Worm (Caenorhabditis elegans) whole organism, early embryonic: ENCODE measurements around the gene egrh-1.

Source experiments
- B0310.2 ChIP-seq: sonication (generic microtip); optimal IDR thresholded peaks from 2 replicates; lab custom pipeline; 2016; ENCODE audit warnings: mild to moderate bottlenecking, missing genetic modification characterization, missing compliant biosample characterization
- F13C5.2 ChIP-seq: sonication (generic microtip); optimal IDR thresholded peaks from 2 replicates; lab custom pipeline; 2017; ENCODE audit warnings: mild to moderate bottlenecking, missing genetic modification characterization, inconsistent platforms, missing compliant biosample characterization
- aly-1 ChIP-seq: sonication (generic microtip); optimal IDR thresholded peaks from 2 replicates; lab custom pipeline; 2016; ENCODE audit warnings: missing genetic modification characterization, missing compliant biosample characterization
- ama-1 ChIP-seq: fragments of 150-350 bp; optimal IDR thresholded peaks from 2 replicates; lab custom pipeline; 2014
- ceh-13 ChIP-seq: fragments of 200-800 bp; sonication (Bioruptor generic); optimal IDR thresholded peaks from 2 replicates; lab custom pipeline; 2018; ENCODE audit warnings: mild to moderate bottlenecking, missing genetic modification characterization, missing compliant biosample characterization
- ceh-36 ChIP-seq: sonication (generic microtip); optimal IDR thresholded peaks from 2 replicates; lab custom pipeline; 2016; ENCODE audit warnings: missing genetic modification characterization, inconsistent platforms, missing compliant biosample characterization
- ets-7 ChIP-seq: sonication (generic microtip); optimal IDR thresholded peaks from 2 replicates; lab custom pipeline; 2016; ENCODE audit warnings: missing genotype, missing genetic modification characterization, missing compliant biosample characterization
- flt-1 ChIP-seq: fragments of 200-800 bp; sonication (Bioruptor generic); IDR thresholded peaks from 2 replicates; pipeline ENCODE4 v1.3.6; 2022; ENCODE audit warnings: missing genetic modification characterization, missing compliant biosample characterization
- hmbx-1 ChIP-seq: sonication (generic microtip); optimal IDR thresholded peaks from 2 replicates; lab custom pipeline; 2016; ENCODE audit warnings: mild to moderate bottlenecking, missing genetic modification characterization, missing compliant biosample characterization
- hmg-4 ChIP-seq: fragments of 200-800 bp; sonication (Bioruptor generic); optimal IDR thresholded peaks from 2 replicates; lab custom pipeline; 2018; ENCODE audit warnings: mild to moderate bottlenecking, missing genetic modification characterization, missing compliant biosample characterization
- hnd-1 ChIP-seq: sonication (generic microtip); optimal IDR thresholded peaks from 2 replicates; lab custom pipeline; 2016; ENCODE audit warnings: missing genetic modification characterization, missing compliant biosample characterization
- pes-1 ChIP-seq: fragments of 200-800 bp; sonication (Bioruptor generic); IDR thresholded peaks from 2 replicates; pipeline ENCODE4 v1.3.6; 2022; ENCODE audit warnings: missing genetic modification reagents, missing genetic modification characterization, missing compliant biosample characterization
- scrt-1 ChIP-seq: fragments of 200-800 bp; sonication (Bioruptor generic); IDR thresholded peaks from 2 replicates; pipeline ENCODE4 v1.3.6; 2022; ENCODE audit warnings: missing genetic modification characterization, missing compliant biosample characterization
- sea-1 ChIP-seq: fragments of 200-800 bp; sonication (Bioruptor generic); conservative IDR thresholded peaks from 2 replicates; pipeline ENCODE4 v1.3.6; 2022; ENCODE audit warnings: missing genetic modification characterization, missing compliant biosample characterization
- tbx-11 ChIP-seq: fragments of 200-800 bp; sonication (Bioruptor generic); IDR thresholded peaks from 2 replicates; pipeline ENCODE4 v1.3.6; 2022; ENCODE audit warnings: missing genetic modification characterization, missing compliant biosample characterization
- tbx-37 ChIP-seq: fragments of 200-800 bp; sonication (Bioruptor generic); conservative IDR thresholded peaks from 2 replicates; pipeline ENCODE4 v1.3.6; 2022; ENCODE audit warnings: missing genetic modification reagents, missing genetic modification characterization, missing compliant biosample characterization
- tra-4 ChIP-seq: sonication (generic microtip); optimal IDR thresholded peaks from 2 replicates; lab custom pipeline; 2017; ENCODE audit warnings: missing genetic modification characterization, missing compliant biosample characterization

egrh-1 gene

ce11 chrX:14845637-14846036 lies at the start of gene egrh-1:
egrh-1 (plus strand) TSS chrX:14845937.
- TF ChIP-seq F13C5.2 (tag; lab: Kevin White, UChicago) (no peak), tra-4 (tag; lab: Kevin White, UChicago) (no peak), hmbx-1 (tag; lab: Kevin White, UChicago) (no peak), hmg-4 (GFP tag; lab: Kevin White, UChicago) (no peak), pes-1 (GFP tag; lab: Robert Waterston, UW) (no peak), B0310.2 (tag; lab: Kevin White, UChicago) (no peak), tbx-37 (no peak), hnd-1 (tag; lab: Kevin White, UChicago) (no peak), scrt-1 (GFP tag; lab: Robert Waterston, UW) (no peak), sea-1 (GFP tag; lab: Robert Waterston, UW) (no peak), tbx-11 (GFP tag; lab: Robert Waterston, UW) (no peak), aly-1 (tag; lab: Kevin White, UChicago) (no peak), flt-1 (GFP tag; lab: Robert Waterston, UW) (no peak), ceh-36 (tag; lab: Kevin White, UChicago) (no peak), ama-1 (lab: Kevin White, UChicago) (no peak), ets-7 (tag; lab: Kevin White, UChicago) (no peak), ceh-13 (GFP tag; lab: Kevin White, UChicago) (no peak)

DNA sequence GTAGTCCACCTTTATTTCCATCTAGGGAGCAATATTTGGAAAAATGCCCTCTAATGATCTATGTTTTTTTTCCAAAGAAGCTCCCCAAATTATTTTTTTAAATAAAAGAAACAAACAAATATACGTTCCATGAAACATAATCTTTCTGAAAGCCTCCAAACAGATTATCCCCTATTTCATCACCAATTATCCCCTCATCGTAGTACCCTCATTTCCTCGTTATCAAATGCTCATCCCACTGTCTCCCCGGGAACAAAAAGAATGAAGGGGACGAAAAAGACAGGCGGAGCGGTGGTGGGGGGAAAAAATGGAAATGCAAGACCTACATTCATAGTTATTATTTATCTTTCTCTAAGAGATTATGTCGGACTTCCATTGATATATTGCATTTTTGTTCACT lies 48.3 kb upstream of the egrh-1 start:
- no peak for TF ChIP-seq ceh-13 (GFP tag; lab: Kevin White, UChicago)
- TF ChIP-seq tra-4 (tag; lab: Kevin White, UChicago) = no peak
- TF ChIP-seq tbx-37 = no peak
- no peak for TF ChIP-seq ceh-36 (tag; lab: Kevin White, UChicago)
- TF ChIP-seq aly-1 (tag; lab: Kevin White, UChicago) = no peak
- no peak for TF ChIP-seq ama-1 (lab: Kevin White, UChicago)
- no peak for TF ChIP-seq B0310.2 (tag; lab: Kevin White, UChicago)
- TF ChIP-seq scrt-1 (GFP tag; lab: Robert Waterston, UW) = no peak
- no peak for TF ChIP-seq hnd-1 (tag; lab: Kevin White, UChicago)
- no peak for TF ChIP-seq pes-1 (GFP tag; lab: Robert Waterston, UW)
- TF ChIP-seq sea-1 (GFP tag; lab: Robert Waterston, UW) = no peak
- no peak for TF ChIP-seq hmbx-1 (tag; lab: Kevin White, UChicago)
- no peak for TF ChIP-seq flt-1 (GFP tag; lab: Robert Waterston, UW)

ce11 chrX:14804706-14805105 lies 41.0 kb upstream of the egrh-1 start:
- TF ChIP-seq scrt-1 (GFP tag; lab: Robert Waterston, UW) (peak; percentile 91), sea-1 (GFP tag; lab: Robert Waterston, UW) (peak; percentile 90), hmbx-1 (tag; lab: Kevin White, UChicago) (peak; percentile 76), ceh-36 (tag; lab: Kevin White, UChicago) (peak; percentile 84), tra-4 (tag; lab: Kevin White, UChicago) (peak; percentile 65), F13C5.2 (tag; lab: Kevin White, UChicago) (peak; percentile 82), hmg-4 (GFP tag; lab: Kevin White, UChicago) (peak; percentile 90), aly-1 (tag; lab: Kevin White, UChicago) (peak; percentile 83), flt-1 (GFP tag; lab: Robert Waterston, UW) (peak; percentile 90), ama-1 (lab: Kevin White, UChicago) (no peak), hnd-1 (tag; lab: Kevin White, UChicago) (peak; percentile 68), tbx-11 (GFP tag; lab: Robert Waterston, UW) (peak; percentile 86), B0310.2 (tag; lab: Kevin White, UChicago) (peak; percentile 79), ceh-13 (GFP tag; lab: Kevin White, UChicago) (peak; percentile 92), ets-7 (tag; lab: Kevin White, UChicago) (peak; percentile 59), pes-1 (GFP tag; lab: Robert Waterston, UW) (peak; percentile 95), tbx-37 (peak; percentile 88)

DNA sequence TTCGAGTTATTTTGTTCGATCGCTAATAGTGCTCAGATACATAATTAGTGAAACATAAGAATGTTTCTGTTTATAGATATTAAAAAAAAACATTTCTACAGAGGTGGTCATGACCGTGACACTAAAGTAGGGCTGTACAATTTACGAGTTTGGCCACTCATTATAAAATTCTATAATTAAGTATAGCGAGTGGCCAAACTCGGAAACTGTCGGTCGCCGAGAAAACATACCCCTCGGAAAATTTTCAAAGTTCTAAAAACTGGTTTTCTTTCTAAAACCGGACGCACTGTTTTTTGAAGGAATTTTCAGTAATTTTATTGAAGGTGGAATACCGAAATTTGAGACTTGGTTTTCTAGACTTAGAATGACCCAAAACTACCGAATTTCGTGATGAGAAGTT lies 40.0 kb upstream of the egrh-1 start:
- TF ChIP-seq tra-4 (tag; lab: Kevin White, UChicago) (no peak), flt-1 (GFP tag; lab: Robert Waterston, UW) (no peak), F13C5.2 (tag; lab: Kevin White, UChicago) (no peak), sea-1 (GFP tag; lab: Robert Waterston, UW) (no peak), ceh-13 (GFP tag; lab: Kevin White, UChicago) (no peak), ceh-36 (tag; lab: Kevin White, UChicago) (no peak), tbx-11 (GFP tag; lab: Robert Waterston, UW) (no peak), B0310.2 (tag; lab: Kevin White, UChicago) (no peak), scrt-1 (GFP tag; lab: Robert Waterston, UW) (no peak), hnd-1 (tag; lab: Kevin White, UChicago) (no peak), aly-1 (tag; lab: Kevin White, UChicago) (no peak), pes-1 (GFP tag; lab: Robert Waterston, UW) (no peak), hmg-4 (GFP tag; lab: Kevin White, UChicago) (no peak), ama-1 (lab: Kevin White, UChicago) (no peak), hmbx-1 (tag; lab: Kevin White, UChicago) (no peak), ets-7 (tag; lab: Kevin White, UChicago) (no peak), tbx-37 (no peak)

- TF ChIP-seq aly-1 (tag; lab: Kevin White, UChicago) (no peak), ceh-36 (tag; lab: Kevin White, UChicago) (no peak), tra-4 (tag; lab: Kevin White, UChicago) (no peak)
These were observed 38.8 kb upstream of the egrh-1 start, which contains the start of gene F42D1.4 for ce11 chrX:14806936-14807335. F42D1.4 (plus strand) TSS chrX:14807236.

DNA sequence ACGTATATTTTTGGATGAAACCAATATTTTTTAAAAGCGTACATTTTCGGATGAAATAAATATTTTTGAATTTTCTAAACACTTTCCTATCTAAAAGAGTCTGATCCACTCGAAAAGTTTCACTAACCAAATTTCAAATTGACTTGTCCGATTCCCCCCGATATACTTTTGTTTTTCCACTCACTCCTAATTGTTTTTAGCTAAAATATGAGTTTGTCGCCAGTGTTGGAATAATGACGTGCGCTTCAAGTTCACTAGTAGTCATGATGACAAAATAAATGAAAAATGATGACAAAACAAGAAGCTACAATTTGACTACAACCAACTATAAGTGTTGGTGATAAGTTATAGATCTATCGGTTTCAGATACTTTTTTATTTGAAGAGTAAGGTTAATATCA lies 36.9 kb upstream of the egrh-1 start:
- TF ChIP-seq aly-1 (tag; lab: Kevin White, UChicago) (no peak), tbx-37 (no peak), ama-1 (lab: Kevin White, UChicago) (no peak), ceh-13 (GFP tag; lab: Kevin White, UChicago) (no peak), ceh-36 (tag; lab: Kevin White, UChicago) (no peak), tbx-11 (GFP tag; lab: Robert Waterston, UW) (no peak), sea-1 (GFP tag; lab: Robert Waterston, UW) (no peak), scrt-1 (GFP tag; lab: Robert Waterston, UW) (no peak), tra-4 (tag; lab: Kevin White, UChicago) (no peak), pes-1 (GFP tag; lab: Robert Waterston, UW) (no peak), hmg-4 (GFP tag; lab: Kevin White, UChicago) (no peak), ets-7 (tag; lab: Kevin White, UChicago) (no peak), flt-1 (GFP tag; lab: Robert Waterston, UW) (no peak), F13C5.2 (tag; lab: Kevin White, UChicago) (no peak), B0310.2 (tag; lab: Kevin White, UChicago) (no peak), hnd-1 (tag; lab: Kevin White, UChicago) (no peak), hmbx-1 (tag; lab: Kevin White, UChicago) (no peak)
